Worm (Caenorhabditis elegans) whole organism, young adult: ENCODE data around the gene M7.12.

ENCODE experiments used
- B0336.3 ChIP-seq: fragments of 200-800 bp; sonication (Bioruptor generic); IDR thresholded peaks from 2 replicates; pipeline ENCODE4 v1.3.6; 2022; ENCODE audit warnings: missing genetic modification characterization, missing compliant biosample characterization
- C17E4.6 ChIP-seq: fragments of 200-800 bp; sonication (Bioruptor generic); IDR thresholded peaks from 2 replicates; pipeline ENCODE4 v1.3.6; 2022; ENCODE audit warnings: missing genetic modification reagents, missing genetic modification characterization, missing compliant biosample characterization
- D2030.7 ChIP-seq: fragments of 200-800 bp; sonication (Bioruptor generic); IDR thresholded peaks from 2 replicates; pipeline ENCODE4 v1.3.6; 2022; ENCODE audit warnings: missing genetic modification reagents, missing genetic modification characterization, missing compliant biosample characterization
- F23B12.7 ChIP-seq: sonication (generic microtip); optimal IDR thresholded peaks from 2 replicates; lab custom pipeline; 2017; ENCODE audit warnings: missing genetic modification characterization, mild to moderate bottlenecking, missing compliant biosample characterization, antibody characterized with exemption, moderate library complexity; ENCODE audit not compliant: insufficient read depth
- F39B2.1 ChIP-seq: fragments of 200-800 bp; sonication (Bioruptor generic); IDR thresholded peaks from 2 replicates; pipeline ENCODE4 v1.3.6; 2022; ENCODE audit warnings: missing genetic modification reagents, missing genetic modification characterization, missing compliant biosample characterization
- F57C9.4 ChIP-seq: sonication (generic microtip); optimal IDR thresholded peaks from 2 replicates; lab custom pipeline; 2017; ENCODE audit warnings: mild to moderate bottlenecking, missing genetic modification characterization, missing compliant biosample characterization
- K12H6.12 ChIP-seq: fragments of 200-800 bp; sonication (Bioruptor generic); optimal IDR thresholded peaks from 2 replicates; lab custom pipeline; 2018; ENCODE audit warnings: mild to moderate bottlenecking, missing genetic modification characterization, missing compliant biosample characterization
- T07F8.4 ChIP-seq: sonication (generic microtip); optimal IDR thresholded peaks from 2 replicates; lab custom pipeline; 2016; ENCODE audit warnings: mild to moderate bottlenecking, missing genetic modification characterization, moderate library complexity, missing compliant biosample characterization
- ZK185.1 ChIP-seq: sonication (generic microtip); optimal IDR thresholded peaks from 2 replicates; lab custom pipeline; 2016; ENCODE audit warnings: mild to moderate bottlenecking, missing genetic modification characterization, missing compliant biosample characterization; ENCODE audit not compliant: poor library complexity, severe bottlenecking
- athp-1 ChIP-seq: sonication (generic microtip); optimal IDR thresholded peaks from 2 replicates; lab custom pipeline; 2017; ENCODE audit warnings: mild to moderate bottlenecking, missing genetic modification characterization, missing compliant biosample characterization
- ceh-27 ChIP-seq: fragments of 200-800 bp; sonication (Bioruptor generic); optimal IDR thresholded peaks from 2 replicates; lab custom pipeline; 2018; ENCODE audit warnings: mild to moderate bottlenecking, missing genetic modification characterization, moderate library complexity, missing compliant biosample characterization
- ceh-91 ChIP-seq: fragments of 200-800 bp; sonication (Bioruptor generic); IDR thresholded peaks from 2 replicates; pipeline ENCODE4 v1.3.6; 2022; ENCODE audit warnings: missing genetic modification reagents, missing genetic modification characterization, missing compliant biosample characterization
- dox-1 ChIP-seq: fragments of 200-800 bp; sonication (Bioruptor generic); IDR thresholded peaks from 2 replicates; pipeline ENCODE4 v1.3.6; 2022; ENCODE audit warnings: missing genetic modification reagents, missing genetic modification characterization, missing compliant biosample characterization
- efl-1 ChIP-seq: fragments of 150-350 bp; optimal IDR thresholded peaks from 2 replicates; lab custom pipeline; 2014; ENCODE audit warnings: missing biosample characterization, missing genetic modification reagents, missing genetic modification characterization
- egl-18 ChIP-seq: fragments of 200-800 bp; sonication (Bioruptor generic); IDR thresholded peaks from 2 replicates; pipeline ENCODE4 v1.3.6; 2022; ENCODE audit warnings: missing genetic modification reagents, missing genetic modification characterization, missing compliant biosample characterization
- ets-4 ChIP-seq: fragments of 200-800 bp; sonication (Bioruptor generic); optimal IDR thresholded peaks from 2 replicates; lab custom pipeline; 2018; ENCODE audit warnings: mild to moderate bottlenecking, missing genetic modification characterization, missing compliant biosample characterization
- hlh-26 ChIP-seq: fragments of 200-800 bp; sonication (Bioruptor generic); conservative IDR thresholded peaks from 2 replicates; pipeline ENCODE4 v1.3.6; 2022; ENCODE audit warnings: missing genetic modification reagents, missing genetic modification characterization, missing compliant biosample characterization
- hmg-1.2 ChIP-seq: fragments of 200-800 bp; sonication (Bioruptor generic); IDR thresholded peaks from 2 replicates; pipeline ENCODE4 v1.3.6; 2022; ENCODE audit warnings: missing genetic modification reagents, missing genetic modification characterization, missing compliant biosample characterization
- hmg-20 ChIP-seq: fragments of 200-800 bp; sonication (Bioruptor generic); IDR thresholded peaks from 2 replicates; pipeline ENCODE4 v1.3.6; 2022; ENCODE audit warnings: missing genetic modification reagents, missing genetic modification characterization, missing compliant biosample characterization
- let-607 ChIP-seq, 2 experiments: fragments of 200-800 bp in 1 of 2; sonication (Bioruptor generic) in 1 of 2; sonication (generic microtip) in 1 of 2; optimal IDR thresholded peaks; 2 replicates each; lab custom pipeline; 2016 to 2018; ENCODE audit warnings: mild to moderate bottlenecking in 2 of 2, missing compliant biosample characterization in 2 of 2, missing genetic modification characterization in 2 of 2, moderate library complexity in 2 of 2, missing genotype in 1 of 2
- lin-26 ChIP-seq: fragments of 200-800 bp; sonication (Bioruptor generic); IDR thresholded peaks from 2 replicates; pipeline ENCODE4 v1.3.6; 2022; ENCODE audit warnings: missing genetic modification reagents, missing genetic modification characterization, missing compliant biosample characterization
- lin-40 ChIP-seq: sonication (generic microtip); optimal IDR thresholded peaks from 2 replicates; lab custom pipeline; 2016; ENCODE audit warnings: missing genetic modification characterization, mild to moderate bottlenecking, missing compliant biosample characterization, missing genotype, missing genetic modification reagents
- madf-10 ChIP-seq: sonication (generic microtip); optimal IDR thresholded peaks from 2 replicates; lab custom pipeline; 2016; ENCODE audit warnings: mild to moderate bottlenecking, missing genetic modification characterization, missing compliant biosample characterization
- madf-3 ChIP-seq: fragments of 200-800 bp; sonication (Bioruptor generic); IDR thresholded peaks from 2 replicates; pipeline ENCODE4 v1.3.6; 2022; ENCODE audit warnings: missing genetic modification reagents, missing genetic modification characterization, missing compliant biosample characterization
- madf-6 ChIP-seq: fragments of 200-800 bp; sonication (Bioruptor generic); IDR thresholded peaks from 2 replicates; pipeline ENCODE4 v1.3.6; 2022; ENCODE audit warnings: missing genetic modification reagents, missing genetic modification characterization, missing compliant biosample characterization
- mel-28 ChIP-seq: sonication (generic microtip); optimal IDR thresholded peaks from 2 replicates; lab custom pipeline; 2016; ENCODE audit warnings: borderline replicate concordance, mild to moderate bottlenecking, missing genetic modification characterization, missing compliant biosample characterization
- mes-4 ChIP-seq: sonication (generic microtip); optimal IDR thresholded peaks from 2 replicates; lab custom pipeline; 2016; ENCODE audit warnings: missing genotype, missing genetic modification characterization, missing compliant biosample characterization
- mxl-1 ChIP-seq: sonication (generic microtip); optimal IDR thresholded peaks from 2 replicates; lab custom pipeline; 2016; ENCODE audit warnings: missing genetic modification characterization, missing compliant biosample characterization
- nfya-2 ChIP-seq: fragments of 200-800 bp; sonication (Bioruptor generic); IDR thresholded peaks from 2 replicates; pipeline ENCODE4 v1.3.6; 2022; ENCODE audit warnings: missing genetic modification reagents, missing genetic modification characterization, missing compliant biosample characterization
- nfyb-1 ChIP-seq: fragments of 200-800 bp; sonication (Bioruptor generic); IDR thresholded peaks from 2 replicates; pipeline ENCODE4 v1.3.6; 2022; ENCODE audit warnings: missing genetic modification reagents, missing genetic modification characterization, missing compliant biosample characterization
- nhr-120 ChIP-seq: fragments of 200-800 bp; sonication (Bioruptor generic); IDR thresholded peaks from 2 replicates; pipeline ENCODE4 v1.3.6; 2022; ENCODE audit warnings: missing genetic modification characterization, missing compliant biosample characterization
- nhr-179 ChIP-seq: sonication (generic microtip); optimal IDR thresholded peaks from 2 replicates; lab custom pipeline; 2016; ENCODE audit warnings: mild to moderate bottlenecking, missing genetic modification characterization, missing compliant biosample characterization
- nhr-27 ChIP-seq: fragments of 200-800 bp; sonication (Bioruptor generic); optimal IDR thresholded peaks from 2 replicates; lab custom pipeline; 2018; ENCODE audit warnings: mild to moderate bottlenecking, missing genetic modification characterization, moderate library complexity, missing compliant biosample characterization
- nhr-80 ChIP-seq: sonication (generic microtip); optimal IDR thresholded peaks from 2 replicates; lab custom pipeline; 2016; ENCODE audit warnings: missing genetic modification characterization, missing compliant biosample characterization
- nhr-90 ChIP-seq: sonication (generic microtip); optimal IDR thresholded peaks from 2 replicates; lab custom pipeline; 2016; ENCODE audit warnings: missing genotype, mild to moderate bottlenecking, missing genetic modification characterization, missing compliant biosample characterization
- repo-1 ChIP-seq: sonication (generic microtip); optimal IDR thresholded peaks from 2 replicates; lab custom pipeline; 2017; ENCODE audit warnings: mild to moderate bottlenecking, missing genetic modification characterization, missing compliant biosample characterization
- rpc-1 ChIP-seq, 2 experiments: fragments of 150-350 bp in 1 of 2; sonication (generic microtip) in 1 of 2; optimal IDR thresholded peaks; 2 replicates each; lab custom pipeline; 2014 to 2018; ENCODE audit warnings: missing biosample characterization in 1 of 2, missing genetic modification characterization in 1 of 2, missing genetic modification reagents in 1 of 2, missing genotype in 1 of 2
- sdz-38 ChIP-seq: sonication (generic microtip); optimal IDR thresholded peaks from 2 replicates; lab custom pipeline; 2016; ENCODE audit warnings: missing genotype, missing genetic modification characterization, missing compliant biosample characterization
- snpc-1.1 ChIP-seq: sonication (generic microtip); optimal IDR thresholded peaks from 2 replicates; lab custom pipeline; 2017; ENCODE audit warnings: missing genetic modification characterization, mild to moderate bottlenecking, missing compliant biosample characterization, antibody characterized with exemption, moderate library complexity, missing genotype, missing genetic modification reagents; ENCODE audit not compliant: insufficient read depth
- snpc-4 ChIP-seq, 5 experiments: fragments of 150-350 bp in 1 of 5; sonication (generic microtip) in 4 of 5; optimal IDR thresholded peaks; 2 replicates each; lab custom pipeline; 2014 to 2018; ENCODE audit warnings: missing genetic modification characterization in 5 of 5, missing biosample characterization in 3 of 5, antibody characterized with exemption in 2 of 5, mild to moderate bottlenecking in 2 of 5, missing compliant biosample characterization in 2 of 5, missing genotype in 2 of 5, moderate library complexity in 2 of 5, missing genetic modification reagents in 1 of 5
- sptf-2 ChIP-seq: fragments of 200-800 bp; sonication (Bioruptor generic); optimal IDR thresholded peaks from 2 replicates; lab custom pipeline; 2018; ENCODE audit warnings: mild to moderate bottlenecking, missing genetic modification characterization, missing compliant biosample characterization
- unc-130 ChIP-seq: sonication (generic microtip); optimal IDR thresholded peaks from 2 replicates; lab custom pipeline; 2016; ENCODE audit warnings: missing genetic modification reagents, missing genetic modification characterization, missing compliant biosample characterization
- zim-3 ChIP-seq: sonication (generic microtip); optimal IDR thresholded peaks from 2 replicates; lab custom pipeline; 2017; ENCODE audit warnings: mild to moderate bottlenecking, missing genetic modification characterization, moderate library complexity, missing compliant biosample characterization
- ztf-18 ChIP-seq: sonication (generic microtip); optimal IDR thresholded peaks from 2 replicates; lab custom pipeline; 2016; ENCODE audit warnings: missing genotype, mild to moderate bottlenecking, missing genetic modification characterization, missing compliant biosample characterization
- ztf-26 ChIP-seq: sonication (generic microtip); optimal IDR thresholded peaks from 2 replicates; lab custom pipeline; 2017; ENCODE audit warnings: missing genetic modification characterization, missing compliant biosample characterization
- ztf-28 ChIP-seq: fragments of 200-800 bp; sonication (Bioruptor generic); IDR thresholded peaks from 2 replicates; pipeline ENCODE4 v1.3.6; 2022; ENCODE audit warnings: missing genetic modification reagents, missing genetic modification characterization, missing compliant biosample characterization
- ztf-6 ChIP-seq: fragments of 200-800 bp; sonication (Bioruptor generic); IDR thresholded peaks from 2 replicates; pipeline ENCODE4 v1.3.6; 2022; ENCODE audit warnings: missing genetic modification reagents, missing genetic modification characterization, missing compliant biosample characterization

Gene M7.12

DNA sequence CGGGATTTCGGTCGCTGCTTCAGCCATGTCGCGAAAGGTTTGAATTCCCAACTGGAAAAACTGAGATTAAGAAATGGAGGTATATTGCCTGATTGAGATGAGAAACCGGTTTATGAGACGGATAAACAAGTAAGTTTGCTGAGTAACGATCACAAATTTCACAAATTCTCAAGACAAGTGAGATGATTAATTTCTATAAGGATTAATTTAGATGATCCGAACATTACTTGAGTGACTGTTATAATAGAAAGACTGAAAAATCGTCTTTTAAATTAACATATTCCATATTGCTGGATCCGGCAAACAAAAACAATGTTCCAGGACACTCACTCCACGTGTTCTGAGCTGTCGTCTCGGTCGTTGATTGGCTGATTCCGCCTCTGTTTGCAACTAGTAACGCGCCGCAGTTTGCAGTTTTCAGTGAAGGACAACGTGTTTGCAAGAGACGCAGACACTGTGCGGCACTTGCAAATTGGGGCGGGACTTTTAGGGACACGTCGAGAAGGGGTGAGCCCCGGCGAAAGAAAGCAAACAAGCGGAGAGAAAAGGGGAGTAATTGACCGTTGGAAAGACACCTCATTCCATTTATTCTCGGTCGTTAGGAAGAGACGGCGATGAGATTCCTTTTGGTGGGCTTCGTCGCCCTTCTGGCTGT lies 21.2 kb upstream of the M7.12 start, which contains the start of the genes imp-2 and enpl-1 (continued):
- peak; percentile 85 for TF ChIP-seq lin-40
- TF ChIP-seq hmg-1.2 (GFP tag; lab: Robert Waterston, UW) = peak; percentile 97
- TF ChIP-seq K12H6.12 (tag; lab: Kevin White, UChicago) = peak; percentile 86
- no peak for TF ChIP-seq sdz-38 (tag; lab: Kevin White, UChicago)
- TF ChIP-seq snpc-1.1 (tag; lab: Kevin White, UChicago) = no peak
- no peak for TF ChIP-seq rpc-1 (optimal IDR thresholded peaks at IDR 0.05; lab: Kevin White, UChicago)
- peak; percentile 5 for TF ChIP-seq rpc-1 (tag; optimal IDR thresholded peaks at IDR 0.05; lab: Kevin White, UChicago)
- peak; percentile 60; the same call in 1 of the 2 replicates for TF ChIP-seq madf-6
- TF ChIP-seq snpc-4 (GFP tag; optimal IDR thresholded peaks at IDR 0.05; lab: Kevin White, UChicago) = no peak
- TF ChIP-seq snpc-4 (tag; optimal IDR thresholded peaks at IDR 0.05; lab: Kevin White, UChicago) = peak in 3 of 4 experiments; percentile 68 to 78 (median 71)
- TF ChIP-seq athp-1 (tag; lab: Kevin White, UChicago) = peak; percentile 22
- TF ChIP-seq nhr-27 = no peak
- TF ChIP-seq egl-18 (GFP tag; lab: Robert Waterston, UW) = no peak
- TF ChIP-seq ztf-28 (GFP tag; lab: Robert Waterston, UW) = no peak
- TF ChIP-seq nfyb-1 (GFP tag; lab: Robert Waterston, UW) = peak; percentile 100
- peak; percentile 77 for TF ChIP-seq madf-10
- TF ChIP-seq nhr-90 (tag; lab: Kevin White, UChicago) = peak; percentile 82
- TF ChIP-seq ztf-26 (tag; lab: Kevin White, UChicago) = peak; percentile 37
- TF ChIP-seq efl-1 (GFP tag; lab: Kevin White, UChicago) = peak; percentile 23
- TF ChIP-seq nhr-179 (tag; lab: Kevin White, UChicago) = no peak
- TF ChIP-seq mxl-1 (tag; lab: Kevin White, UChicago) = no peak
- TF ChIP-seq ztf-6 = no peak
- TF ChIP-seq F23B12.7 = peak; percentile 21
- TF ChIP-seq hmg-20 (GFP tag; lab: Robert Waterston, UW) = no peak
- peak; percentile 57 for TF ChIP-seq ZK185.1 (tag; lab: Kevin White, UChicago)
- peak; percentile 96 for TF ChIP-seq dox-1
- peak; percentile 80 for TF ChIP-seq ets-4 (GFP tag; lab: Kevin White, UChicago)
- peak; percentile 100 for TF ChIP-seq let-607 (tag; optimal IDR thresholded peaks at IDR 0.05; lab: Kevin White, UChicago)
- TF ChIP-seq repo-1 (tag; lab: Kevin White, UChicago) = no peak
- TF ChIP-seq ceh-27 = peak; percentile 88
- TF ChIP-seq B0336.3 = peak; percentile 83
- no peak for TF ChIP-seq T07F8.4 (tag; lab: Kevin White, UChicago)
- TF ChIP-seq zim-3 = no peak
- TF ChIP-seq ceh-91 = no peak
- no peak for TF ChIP-seq F39B2.1
- TF ChIP-seq mel-28 (tag; lab: Kevin White, UChicago) = no peak
- TF ChIP-seq nhr-80 (tag; lab: Kevin White, UChicago) = peak; percentile 96
- peak; percentile 66; the same call in 1 of the 2 replicates for TF ChIP-seq lin-26 (GFP tag; lab: Robert Waterston, UW)
- peak; percentile 53; the same call in 1 of the 2 replicates for TF ChIP-seq D2030.7 (GFP tag; lab: Robert Waterston, UW)
- peak; percentile 76 for TF ChIP-seq ztf-18 (tag; lab: Kevin White, UChicago)
- no peak for TF ChIP-seq unc-130
- no peak for TF ChIP-seq hlh-26 (GFP tag; lab: Robert Waterston, UW)
- TF ChIP-seq C17E4.6 (GFP tag; lab: Robert Waterston, UW) = no peak
- TF ChIP-seq mes-4 (tag; lab: Kevin White, UChicago) = no peak
- TF ChIP-seq F57C9.4 = no peak
- TF ChIP-seq nfya-2 = no peak
- TF ChIP-seq nhr-120 = no peak
- no peak for TF ChIP-seq sptf-2
- TF ChIP-seq madf-3 = peak; percentile 72; the same call in 1 of the 2 replicates
